Fruit fly (Drosophila melanogaster): ENCODE data around the gene Mesh1.
A peak's percentile ranks its signal among the peaks of the same experiment; 100 is the strongest.

Gene Mesh1

DNA sequence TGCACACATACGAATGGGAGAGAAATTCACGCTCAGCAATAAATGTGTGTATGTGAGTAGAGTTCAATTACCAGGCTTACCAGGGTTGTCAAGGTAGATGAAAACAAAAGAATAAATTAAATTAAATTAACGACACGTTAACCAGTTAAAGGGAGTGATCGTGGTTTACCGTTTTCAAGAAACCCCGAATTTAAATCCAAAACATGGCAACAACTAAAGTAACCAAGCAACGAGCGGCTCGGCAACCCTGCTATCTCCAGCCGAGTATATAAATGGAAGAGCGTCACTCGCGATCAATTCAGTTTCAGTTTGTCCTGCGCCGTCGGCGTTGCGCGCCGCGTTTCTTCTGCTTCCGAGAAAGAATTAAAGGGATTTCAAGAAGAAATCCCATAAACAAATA is 11.9 kb upstream of the Mesh1 start (continued):
- TF ChIP-seq Side (GFP tag; optimal IDR thresholded peaks at IDR 0.05) (peak; percentile 99), bcd (GFP tag; optimal IDR thresholded peaks at IDR 0.05) (peak; percentile 99), Neu2 (GFP tag; optimal IDR thresholded peaks at IDR 0.05; ENCODE audit: borderline replicate concordance) (peak; percentile 98), Gug (GFP tag; IDR thresholded peaks at IDR 0.05) (peak; percentile 98), CG8290 (GFP tag; optimal IDR thresholded peaks at IDR 0.05) (peak; percentile 99), CG8290 (tag; optimal IDR thresholded peaks at IDR 0.05) (peak; percentile 97 to 99), rib (GFP tag; IDR thresholded peaks at IDR 0.05) (peak; percentile 99), Nf-YA (GFP tag; IDR thresholded peaks at IDR 0.05) (peak; percentile 99), CG10462 (GFP tag; optimal IDR thresholded peaks at IDR 0.05) (peak; percentile 99), gem (tag; optimal IDR thresholded peaks at IDR 0.05) (peak; percentile 99), tgo (GFP tag; IDR thresholded peaks at IDR 0.05) (peak; percentile 99), CG7271 (tag; optimal IDR thresholded peaks at IDR 0.05) (peak; percentile 100), CG4707 (GFP tag; optimal IDR thresholded peaks at IDR 0.05) (peak; percentile 97), Max (GFP tag; optimal IDR thresholded peaks at IDR 0.05) (peak; percentile 99), crp (GFP tag; optimal IDR thresholded peaks at IDR 0.05) (peak; percentile 24 to 76), mam (GFP tag; optimal IDR thresholded peaks at IDR 0.05) (peak; percentile 99), CG17186 (GFP tag; optimal IDR thresholded peaks at IDR 0.05) (peak; percentile 94), lmd (GFP tag; IDR thresholded peaks at IDR 0.05) (peak; percentile 99), CG12155 (GFP tag; optimal IDR thresholded peaks at IDR 0.05) (peak; percentile 98), lbe (GFP tag; optimal IDR thresholded peaks at IDR 0.05) (peak; percentile 99), odd (GFP tag; optimal IDR thresholded peaks at IDR 0.05) (peak; percentile 99), CG1603 (tag; optimal IDR thresholded peaks at IDR 0.05) (peak; percentile 96), unpg (GFP tag; optimal IDR thresholded peaks at IDR 0.05) (peak; percentile 100), Ada2b (GFP tag; IDR thresholded peaks at IDR 0.05) (peak; percentile 99), h (optimal IDR thresholded peaks at IDR 0.05) (no peak), danr (GFP tag; IDR thresholded peaks at IDR 0.05) (peak; percentile 98), Deaf1 (tag; optimal IDR thresholded peaks at IDR 0.05) (peak; percentile 89), sim (GFP tag; IDR thresholded peaks at IDR 0.05) (peak; percentile 99), Med (GFP tag) (peak; percentile 100), CG4328 (GFP tag; optimal IDR thresholded peaks at IDR 0.05) (peak; percentile 99), Dll (GFP tag; IDR thresholded peaks at IDR 0.05; ENCODE audit: partially characterized antibody) (peak; percentile 24; the same call in 1 of the 4 replicates), CG12104 (GFP tag; optimal IDR thresholded peaks at IDR 0.05) (peak; percentile 99), CG12219 (GFP tag; optimal IDR thresholded peaks at IDR 0.05) (peak; percentile 99), CG10431 (GFP tag; optimal IDR thresholded peaks at IDR 0.05) (peak; percentile 98), schlank (tag; optimal IDR thresholded peaks at IDR 0.05) (peak; percentile 98), CG2120 (GFP tag; optimal IDR thresholded peaks at IDR 0.05) (peak; percentile 99), nom (GFP tag; optimal IDR thresholded peaks at IDR 0.05) (peak; percentile 99), al (GFP tag; IDR thresholded peaks at IDR 0.05) (peak; percentile 98), toy (GFP tag; IDR thresholded peaks at IDR 0.05) (peak; percentile 98), ERR (GFP tag; optimal IDR thresholded peaks at IDR 0.05) (peak; percentile 98), CTCF (GFP tag; optimal IDR thresholded peaks at IDR 0.05) (peak; percentile 78), CG7928 (GFP tag; optimal IDR thresholded peaks at IDR 0.05) (peak; percentile 86), CG4360 (GFP tag; IDR thresholded peaks at IDR 0.05) (peak; percentile 94), Atf-2 (GFP tag; optimal IDR thresholded peaks at IDR 0.05) (peak; percentile 99), Sox102F (GFP tag; optimal IDR thresholded peaks at IDR 0.05) (peak; percentile 99), lilli (GFP tag; optimal IDR thresholded peaks at IDR 0.05) (peak; percentile 100), prd (optimal IDR thresholded peaks at IDR 0.05) (no peak), prd (GFP tag; IDR thresholded peaks at IDR 0.05) (peak; percentile 99), CG11398 (GFP tag; optimal IDR thresholded peaks at IDR 0.05) (peak; percentile 99), CG17385 (GFP tag; optimal IDR thresholded peaks at IDR 0.05) (peak; percentile 98), salm (tag; optimal IDR thresholded peaks at IDR 0.05) (peak; percentile 99), exex (tag; optimal IDR thresholded peaks at IDR 0.05) (peak; percentile 95)
